Fruit fly (Drosophila melanogaster): ENCODE measurements around the gene CG33177.

dm6 chrX:15045608-15046007 is 35.6 kb upstream of the CG33177 start:
- TF ChIP-seq EcR (GFP tag; optimal IDR thresholded peaks at IDR 0.05) (no peak), fd96Ca (GFP tag; IDR thresholded peaks at IDR 0.05) (no peak), CG13204 (GFP tag; optimal IDR thresholded peaks at IDR 0.05) (no peak), rn (GFP tag; IDR thresholded peaks at IDR 0.05) (no peak), D1 (tag; optimal IDR thresholded peaks at IDR 0.05) (no peak), Pif1A (GFP tag; optimal IDR thresholded peaks at IDR 0.05) (no peak), CG8159 (tag; optimal IDR thresholded peaks at IDR 0.05) (no peak), Pif1B (GFP tag; optimal IDR thresholded peaks at IDR 0.05) (no peak), CG10348 (GFP tag; IDR thresholded peaks at IDR 0.05) (no peak), CG4496 (GFP tag; IDR thresholded peaks at IDR 0.05) (no peak), CG34367 (tag; optimal IDR thresholded peaks at IDR 0.05) (no peak), Ets98B (GFP tag; IDR thresholded peaks at IDR 0.05) (no peak), CG15710 (tag; optimal IDR thresholded peaks at IDR 0.05) (no peak)

Measured in whole organism, pupa.